Worm (Caenorhabditis elegans) whole organism, young adult: ENCODE measurements around the gene gcy-19.

ENCODE experiments used
- F49E8.2 ChIP-seq: sonication (generic microtip); optimal IDR thresholded peaks from 3 replicates; lab custom pipeline; 2017; ENCODE audit warnings: missing genetic modification characterization, mild to moderate bottlenecking, missing compliant biosample characterization, antibody characterized with exemption, moderate library complexity; ENCODE audit not compliant: insufficient read depth
- dpl-1 ChIP-seq: fragments of 150-350 bp; optimal IDR thresholded peaks from 2 replicates; lab custom pipeline; 2014; ENCODE audit warnings: missing biosample characterization, missing genetic modification reagents, missing genetic modification characterization
- efl-1 ChIP-seq: fragments of 150-350 bp; optimal IDR thresholded peaks from 2 replicates; lab custom pipeline; 2014; ENCODE audit warnings: missing biosample characterization, missing genetic modification reagents, missing genetic modification characterization
- hlh-26 ChIP-seq: fragments of 200-800 bp; sonication (Bioruptor generic); conservative IDR thresholded peaks from 2 replicates; pipeline ENCODE4 v1.3.6; 2022; ENCODE audit warnings: missing genetic modification reagents, missing genetic modification characterization, missing compliant biosample characterization
- lsy-27 ChIP-seq: sonication (generic microtip); optimal IDR thresholded peaks from 2 replicates; lab custom pipeline; 2017; ENCODE audit warnings: missing genetic modification characterization, mild to moderate bottlenecking, missing compliant biosample characterization, antibody characterized with exemption, missing genotype, borderline replicate concordance; ENCODE audit not compliant: insufficient read depth
- nfya-1 ChIP-seq: sonication (generic microtip); optimal IDR thresholded peaks from 2 replicates; lab custom pipeline; 2017; ENCODE audit warnings: antibody characterized with exemption, missing compliant biosample characterization, missing genetic modification characterization, borderline replicate concordance; ENCODE audit not compliant: insufficient read depth
- nfya-2 ChIP-seq: fragments of 200-800 bp; sonication (Bioruptor generic); IDR thresholded peaks from 2 replicates; pipeline ENCODE4 v1.3.6; 2022; ENCODE audit warnings: missing genetic modification reagents, missing genetic modification characterization, missing compliant biosample characterization
- nhr-120 ChIP-seq: fragments of 200-800 bp; sonication (Bioruptor generic); IDR thresholded peaks from 2 replicates; pipeline ENCODE4 v1.3.6; 2022; ENCODE audit warnings: missing genetic modification characterization, missing compliant biosample characterization
- nhr-179 ChIP-seq: sonication (generic microtip); optimal IDR thresholded peaks from 2 replicates; lab custom pipeline; 2016; ENCODE audit warnings: mild to moderate bottlenecking, missing genetic modification characterization, missing compliant biosample characterization
- nhr-80 ChIP-seq: sonication (generic microtip); optimal IDR thresholded peaks from 2 replicates; lab custom pipeline; 2016; ENCODE audit warnings: missing genetic modification characterization, missing compliant biosample characterization
- rcor-1 ChIP-seq: fragments of 200-800 bp; sonication (Bioruptor generic); IDR thresholded peaks from 2 replicates; pipeline ENCODE4 v1.3.6; 2022; ENCODE audit warnings: missing genetic modification reagents, missing genetic modification characterization, missing compliant biosample characterization
- xnd-1 ChIP-seq: sonication (generic microtip); optimal IDR thresholded peaks from 2 replicates; lab custom pipeline; 2016; ENCODE audit warnings: missing genotype, missing genetic modification reagents, missing genetic modification characterization, missing compliant biosample characterization

- TF ChIP-seq nfya-2 (GFP tag; lab: Robert Waterston, UW) (no peak), hlh-26 (GFP tag; lab: Robert Waterston, UW) (no peak), lsy-27 (tag; lab: Kevin White, UChicago) (no peak), xnd-1 (no peak), rcor-1 (GFP tag; lab: Robert Waterston, UW) (no peak), nfya-1 (tag; lab: Kevin White, UChicago) (no peak), nhr-80 (tag; lab: Kevin White, UChicago) (no peak), dpl-1 (GFP tag; lab: Kevin White, UChicago) (no peak), efl-1 (GFP tag; lab: Kevin White, UChicago) (no peak), nhr-120 (no peak), nhr-179 (tag; lab: Kevin White, UChicago) (no peak), F49E8.2 (no peak)
These were observed 7.4 kb downstream of the gcy-19 start for ce11 chrII:3251782-3252181.
